Fruit fly (Drosophila melanogaster): Measurements from ENCODE around the gene Hem.

dm6 chr3L:22242241-22242640 lies 45.8 kb downstream of the Hem start:
- TF ChIP-seq CG8478 (optimal IDR thresholded peaks at IDR 0.05) (no peak), CTCF (optimal IDR thresholded peaks at IDR 0.05) (no peak)

All from S2 (cell line).